Worm (Caenorhabditis elegans) whole organism, L1 larva: ENCODE results near the gene snf-6.

ENCODE experiments used
- C04F5.9 ChIP-seq: sonication (generic microtip); optimal IDR thresholded peaks from 2 replicates; lab custom pipeline; 2016; ENCODE audit warnings: missing genetic modification characterization, missing compliant biosample characterization
- F16B12.6 ChIP-seq: fragments of 150-350 bp; optimal IDR thresholded peaks from 2 replicates; lab custom pipeline; 2014; ENCODE audit warnings: missing biosample characterization, missing genetic modification characterization
- Y116A8C.19 ChIP-seq: sonication (generic microtip); optimal IDR thresholded peaks from 2 replicates; lab custom pipeline; 2016; ENCODE audit warnings: missing compliant biosample characterization, missing genetic modification characterization, borderline replicate concordance
- alr-1 ChIP-seq: fragments of 200-800 bp; sonication (Bioruptor generic); optimal IDR thresholded peaks from 2 replicates; lab custom pipeline; 2018; ENCODE audit warnings: borderline replicate concordance, mild to moderate bottlenecking, missing genetic modification characterization, missing compliant biosample characterization
- aly-2 ChIP-seq: fragments of 150-350 bp; optimal IDR thresholded peaks from 2 replicates; lab custom pipeline; 2014; ENCODE audit warnings: missing biosample characterization, missing genetic modification characterization
- blmp-1 ChIP-seq: fragments of 150-350 bp; optimal IDR thresholded peaks from 2 replicates; lab custom pipeline; 2014; ENCODE audit warnings: missing biosample characterization, missing genetic modification characterization
- ceh-8 ChIP-seq: fragments of 200-800 bp; sonication (Bioruptor generic); optimal IDR thresholded peaks from 2 replicates; lab custom pipeline; 2018; ENCODE audit warnings: mild to moderate bottlenecking, missing genetic modification characterization, moderate library complexity, missing compliant biosample characterization
- ceh-82 ChIP-seq, 3 experiments: fragments of 150-350 bp in 1 of 3; sonication (generic microtip) in 2 of 3; optimal IDR thresholded peaks; 2 replicates each; lab custom pipeline; 2014 to 2017; ENCODE audit warnings: missing biosample characterization in 3 of 3, missing genetic modification characterization in 3 of 3
- ceh-88 ChIP-seq: fragments of 200-800 bp; sonication (Bioruptor generic); IDR thresholded peaks from 2 replicates; pipeline ENCODE4 v1.3.6; 2022; ENCODE audit warnings: missing genetic modification characterization, missing compliant biosample characterization
- ces-1 ChIP-seq: fragments of 150-350 bp; optimal IDR thresholded peaks from 2 replicates; lab custom pipeline; 2014; ENCODE audit warnings: missing biosample characterization, missing genetic modification reagents, missing genetic modification characterization
- dsc-1 ChIP-seq: sonication (generic microtip); optimal IDR thresholded peaks from 2 replicates; lab custom pipeline; 2016; ENCODE audit warnings: mild to moderate bottlenecking, missing genetic modification characterization, missing compliant biosample characterization
- efl-3 ChIP-seq: fragments of 200-800 bp; sonication (Bioruptor generic); optimal IDR thresholded peaks from 2 replicates; lab custom pipeline; 2018; ENCODE audit warnings: mild to moderate bottlenecking, missing genetic modification characterization, missing compliant biosample characterization
- elt-3 ChIP-seq, 6 experiments: fragments of 150-350 bp in 1 of 6; sonication (generic microtip); optimal IDR thresholded peaks; 2 replicates each; lab custom pipeline; 2017 to 2018; ENCODE audit warnings: missing biosample characterization in 6 of 6, missing genetic modification characterization in 6 of 6, inconsistent platforms in 1 of 6
- ets-5 ChIP-seq: fragments of 200-800 bp; sonication (Bioruptor generic); IDR thresholded peaks from 2 replicates; pipeline ENCODE4 v1.3.6; 2022; ENCODE audit warnings: missing genetic modification characterization, missing compliant biosample characterization
- fkh-4 ChIP-seq: sonication (generic microtip); optimal IDR thresholded peaks from 2 replicates; lab custom pipeline; 2016; ENCODE audit warnings: missing compliant biosample characterization, missing genetic modification characterization, borderline replicate concordance
- fos-1 ChIP-seq: fragments of 150-350 bp; optimal IDR thresholded peaks from 2 replicates; lab custom pipeline; 2014; ENCODE audit warnings: missing biosample characterization, missing genetic modification characterization
- hlh-4 ChIP-seq: sonication (generic microtip); optimal IDR thresholded peaks from 2 replicates; lab custom pipeline; 2016; ENCODE audit warnings: mild to moderate bottlenecking, missing genetic modification characterization, missing compliant biosample characterization
- irx-1 ChIP-seq: sonication (generic microtip); optimal IDR thresholded peaks from 2 replicates; lab custom pipeline; 2016; ENCODE audit warnings: missing genetic modification characterization, missing compliant biosample characterization
- lin-13 ChIP-seq: fragments of 150-350 bp; optimal IDR thresholded peaks from 2 replicates; lab custom pipeline; 2014; ENCODE audit warnings: missing biosample characterization, missing genetic modification reagents, missing genetic modification characterization
- lin-14 ChIP-seq: fragments of 200-800 bp; sonication (Bioruptor generic); optimal IDR thresholded peaks from 2 replicates; lab custom pipeline; 2018; ENCODE audit warnings: mild to moderate bottlenecking, missing genetic modification characterization, moderate library complexity, missing compliant biosample characterization
- lin-39 ChIP-seq: fragments of 150-350 bp; optimal IDR thresholded peaks from 2 replicates; lab custom pipeline; 2014; ENCODE audit warnings: missing biosample characterization, missing genetic modification reagents, missing genetic modification characterization
- lir-3 ChIP-seq: sonication (generic microtip); optimal IDR thresholded peaks from 2 replicates; lab custom pipeline; 2016; ENCODE audit warnings: mild to moderate bottlenecking, missing genetic modification characterization, moderate library complexity, missing compliant biosample characterization; ENCODE audit not compliant: poor library complexity
- lsy-2 ChIP-seq, 2 experiments: fragments of 150-350 bp; optimal IDR thresholded peaks; 2 replicates each; lab custom pipeline; 2014; ENCODE audit warnings: missing biosample characterization in 2 of 2, missing genetic modification characterization in 2 of 2
- mdl-1 ChIP-seq, 2 experiments: fragments of 150-350 bp; optimal IDR thresholded peaks; 2 replicates each; lab custom pipeline; 2014 to 2017; ENCODE audit warnings: missing biosample characterization in 2 of 2, missing genetic modification characterization in 2 of 2, inconsistent platforms in 1 of 2
- nhr-12 ChIP-seq: sonication (generic microtip); optimal IDR thresholded peaks from 2 replicates; lab custom pipeline; 2017; ENCODE audit warnings: missing biosample characterization, missing genetic modification characterization
- nhr-19 ChIP-seq: fragments of 200-800 bp; sonication (Bioruptor generic); conservative IDR thresholded peaks from 2 replicates; pipeline ENCODE4 v1.3.6; 2022; ENCODE audit warnings: missing genetic modification characterization, missing compliant biosample characterization
- nhr-20 ChIP-seq: sonication (generic microtip); optimal IDR thresholded peaks from 2 replicates; lab custom pipeline; 2016; ENCODE audit warnings: mild to moderate bottlenecking, missing genetic modification characterization, missing compliant biosample characterization
- nhr-28 ChIP-seq: fragments of 150-350 bp; optimal IDR thresholded peaks from 2 replicates; lab custom pipeline; 2014; ENCODE audit warnings: missing biosample characterization, missing genetic modification characterization
- nhr-76 ChIP-seq: sonication (generic microtip); optimal IDR thresholded peaks from 2 replicates; lab custom pipeline; 2017; ENCODE audit warnings: missing biosample characterization, missing genetic modification characterization
- nhr-77 ChIP-seq: fragments of 150-350 bp; optimal IDR thresholded peaks from 2 replicates; lab custom pipeline; 2014; ENCODE audit warnings: missing biosample characterization, missing genetic modification characterization
- pag-3 ChIP-seq: sonication (generic microtip); optimal IDR thresholded peaks from 2 replicates; lab custom pipeline; 2017; ENCODE audit warnings: missing genetic modification characterization, mild to moderate bottlenecking, missing compliant biosample characterization, antibody characterized with exemption, borderline replicate concordance; ENCODE audit not compliant: insufficient read depth
- pax-3 ChIP-seq: fragments of 200-800 bp; sonication (Bioruptor generic); optimal IDR thresholded peaks from 2 replicates; lab custom pipeline; 2018; ENCODE audit warnings: mild to moderate bottlenecking, missing genetic modification characterization, moderate library complexity, missing compliant biosample characterization
- rnt-1 ChIP-seq: sonication (generic microtip); optimal IDR thresholded peaks from 2 replicates; lab custom pipeline; 2016; ENCODE audit warnings: mild to moderate bottlenecking, missing genetic modification characterization, moderate library complexity, missing compliant biosample characterization
- snu-23 ChIP-seq: sonication (generic microtip); optimal IDR thresholded peaks from 2 replicates; lab custom pipeline; 2016; ENCODE audit warnings: missing genetic modification characterization, missing compliant biosample characterization
- sptf-1 ChIP-seq: fragments of 150-350 bp; optimal IDR thresholded peaks from 2 replicates; lab custom pipeline; 2014; ENCODE audit warnings: missing biosample characterization, missing genetic modification characterization
- tbx-2 ChIP-seq: sonication (generic microtip); optimal IDR thresholded peaks from 2 replicates; lab custom pipeline; 2016; ENCODE audit warnings: missing genetic modification characterization, missing compliant biosample characterization
- tlp-1 ChIP-seq: fragments of 150-350 bp; optimal IDR thresholded peaks from 2 replicates; lab custom pipeline; 2014; ENCODE audit warnings: missing biosample characterization, missing genetic modification characterization
- unc-130 ChIP-seq: fragments of 150-350 bp; optimal IDR thresholded peaks from 2 replicates; lab custom pipeline; 2017; ENCODE audit warnings: missing biosample characterization, missing genetic modification characterization, inconsistent platforms
- unc-62 ChIP-seq: fragments of 150-350 bp; optimal IDR thresholded peaks from 2 replicates; lab custom pipeline; 2014; ENCODE audit warnings: missing biosample characterization, missing genetic modification reagents, missing genetic modification characterization
- unc-86 ChIP-seq: sonication (generic microtip); optimal IDR thresholded peaks from 2 replicates; lab custom pipeline; 2016; ENCODE audit warnings: missing genetic modification characterization, missing compliant biosample characterization
- vab-15 ChIP-seq: sonication (generic microtip); optimal IDR thresholded peaks from 2 replicates; lab custom pipeline; 2017; ENCODE audit warnings: missing genotype, mild to moderate bottlenecking, missing genetic modification characterization, missing compliant biosample characterization
- xbp-1 ChIP-seq: sonication (generic microtip); optimal IDR thresholded peaks from 2 replicates; lab custom pipeline; 2016; ENCODE audit warnings: missing genetic modification characterization, missing compliant biosample characterization
- zip-4 ChIP-seq: fragments of 200-800 bp; sonication (Bioruptor generic); optimal IDR thresholded peaks from 2 replicates; lab custom pipeline; 2018; ENCODE audit warnings: mild to moderate bottlenecking, missing genetic modification characterization, moderate library complexity, missing compliant biosample characterization

The snf-6 gene

ce11 chrIII:1532777-1533473 is at the start of gene snf-6 (continued):
- TF ChIP-seq lin-14 (GFP tag; lab: Kevin White, UChicago) (no peak), ceh-8 (GFP tag; lab: Kevin White, UChicago) (no peak), unc-86 (peak; percentile 17), nhr-77 (tag; lab: Kevin White, UChicago) (no peak), lin-39 (tag; lab: Kevin White, UChicago) (no peak), ces-1 (GFP tag; lab: Kevin White, UChicago) (no peak), vab-15 (tag; lab: Kevin White, UChicago) (no peak), C04F5.9 (no peak), snu-23 (GFP tag; lab: Kevin White, UChicago) (peak; percentile 33), alr-1 (tag; lab: Kevin White, UChicago) (no peak), unc-130 (tag; lab: Kevin White, UChicago) (no peak), sptf-1 (no peak), pag-3 (tag; lab: Kevin White, UChicago) (no peak), aly-2 (no peak), nhr-19 (GFP tag; lab: Robert Waterston, UW) (no peak), nhr-12 (tag; lab: Kevin White, UChicago) (no peak), lin-13 (GFP tag; lab: Kevin White, UChicago) (peak; percentile 40), nhr-76 (no peak), fkh-4 (no peak), ceh-88 (GFP tag; lab: Robert Waterston, UW) (no peak), fos-1 (tag; lab: Kevin White, UChicago) (peak; percentile 18), xbp-1 (tag; lab: Kevin White, UChicago) (peak; percentile 41), tlp-1 (no peak), ceh-82 (tag; optimal IDR thresholded peaks at IDR 0.05; lab: Kevin White, UChicago) (peak in 2 of 3 experiments; percentile 14 to 70), efl-3 (GFP tag; lab: Kevin White, UChicago) (no peak), lir-3 (tag; lab: Kevin White, UChicago) (no peak), dsc-1 (tag; lab: Kevin White, UChicago) (peak; percentile 59), irx-1 (tag; lab: Kevin White, UChicago) (peak; percentile 17), Y116A8C.19 (tag; lab: Kevin White, UChicago) (no peak), ets-5 (GFP tag; lab: Robert Waterston, UW) (no peak), nhr-20 (tag; lab: Kevin White, UChicago) (peak; percentile 7), zip-4 (GFP tag; lab: Kevin White, UChicago) (peak; percentile 34)

ce11 chrIII:1580142-1580541 is 47.5 kb upstream of the snf-6 start:
- TF ChIP-seq lin-39 (tag; lab: Kevin White, UChicago) = no peak
- no peak for TF ChIP-seq pax-3 (tag; lab: Kevin White, UChicago)
- no peak for TF ChIP-seq rnt-1
- TF ChIP-seq F16B12.6 = no peak
- no peak for TF ChIP-seq hlh-4
- TF ChIP-seq mdl-1 (tag; optimal IDR thresholded peaks at IDR 0.05; lab: Kevin White, UChicago) = no peak
- TF ChIP-seq nhr-76 = no peak
- TF ChIP-seq tbx-2 (tag; lab: Kevin White, UChicago) = no peak
- TF ChIP-seq ceh-82 (tag; optimal IDR thresholded peaks at IDR 0.05; lab: Kevin White, UChicago) = no peak
- TF ChIP-seq lin-13 (GFP tag; lab: Kevin White, UChicago) = no peak
- TF ChIP-seq nhr-28 = no peak
- TF ChIP-seq fos-1 (tag; lab: Kevin White, UChicago) = no peak
- TF ChIP-seq blmp-1 (tag; lab: Kevin White, UChicago) = no peak
- TF ChIP-seq unc-62 (GFP tag; lab: Kevin White, UChicago) = no peak
- TF ChIP-seq lsy-2 (tag; optimal IDR thresholded peaks at IDR 0.05; lab: Kevin White, UChicago) = no peak
- no peak for TF ChIP-seq elt-3 (tag; optimal IDR thresholded peaks at IDR 0.05; lab: Kevin White, UChicago)
